Fruit fly (Drosophila melanogaster): ENCODE measurements around the gene LPCAT.

LPCAT gene

DNA sequence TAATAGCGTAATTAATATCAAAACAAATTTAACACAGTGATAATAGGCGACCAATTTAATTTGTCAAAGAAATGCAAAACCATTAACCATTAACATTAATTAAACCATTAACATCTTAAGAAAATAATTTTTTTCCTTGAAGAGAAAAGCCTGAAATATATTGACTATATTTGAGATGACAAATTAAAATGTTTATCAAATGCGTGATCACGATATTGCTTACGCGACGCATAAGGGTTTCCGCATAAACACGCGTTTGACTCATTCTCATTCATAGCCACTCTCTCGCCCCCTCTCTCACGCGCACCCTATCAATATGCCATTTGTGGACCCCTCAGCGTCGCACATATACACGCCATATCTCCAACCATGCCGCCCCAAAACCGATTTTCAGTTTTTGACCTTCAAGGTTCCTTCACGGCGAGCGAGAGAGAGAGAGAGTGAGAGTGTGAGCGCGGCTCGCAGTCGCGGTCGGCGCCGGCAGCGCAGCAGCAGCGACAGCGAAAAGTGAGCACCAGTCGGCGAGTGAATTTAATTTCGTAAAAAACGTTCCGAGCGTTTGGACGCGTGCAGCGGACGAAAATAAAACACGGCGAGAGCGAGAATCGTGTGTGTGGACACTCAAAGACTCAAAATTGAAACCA, 5.7 kb upstream of the LPCAT start, which contains the start of gene Hex-A:
TSS of gene Hex-A (plus strand) at position 317 of the 644 bp plus-strand sequence.
- TF ChIP-seq Hr38 (GFP tag; optimal IDR thresholded peaks at IDR 0.05) (no peak), CG6854 (GFP tag; optimal IDR thresholded peaks at IDR 0.05) (peak; percentile 95), svp (GFP tag) (peak; percentile 99), CG34406 (GFP tag; optimal IDR thresholded peaks at IDR 0.05) (peak; percentile 98), Sox14 (GFP tag; optimal IDR thresholded peaks at IDR 0.05) (peak; percentile 97), CG8119 (GFP tag; IDR thresholded peaks at IDR 0.05) (peak; percentile 95), spab (GFP tag; optimal IDR thresholded peaks at IDR 0.05) (peak; percentile 94), Sox102F (GFP tag; optimal IDR thresholded peaks at IDR 0.05) (peak; percentile 96), Hr39 (GFP tag; optimal IDR thresholded peaks at IDR 0.05) (peak; percentile 95), CG31627 (GFP tag; optimal IDR thresholded peaks at IDR 0.05) (peak; percentile 96), CG9139 (GFP tag; optimal IDR thresholded peaks at IDR 0.05) (peak; percentile 96), net (GFP tag; optimal IDR thresholded peaks at IDR 0.05) (peak; percentile 96), Met (GFP tag; optimal IDR thresholded peaks at IDR 0.05) (peak; percentile 98), CG11294 (GFP tag; IDR thresholded peaks at IDR 0.05) (peak; percentile 78), CG32006 (GFP tag; optimal IDR thresholded peaks at IDR 0.05) (peak; percentile 94), CG1621 (tag; optimal IDR thresholded peaks at IDR 0.05) (peak; percentile 94), OdsH (GFP tag; optimal IDR thresholded peaks at IDR 0.05) (peak; percentile 92), ss (GFP tag; optimal IDR thresholded peaks at IDR 0.05) (peak; percentile 99), Gug (GFP tag; IDR thresholded peaks at IDR 0.05) (peak; percentile 91), CG6163 (GFP tag; IDR thresholded peaks at IDR 0.05) (peak; percentile 95), CG6276 (GFP tag; optimal IDR thresholded peaks at IDR 0.05) (peak; percentile 92), CG6792 (GFP tag; optimal IDR thresholded peaks at IDR 0.05) (peak; percentile 97), fd59A (GFP tag; optimal IDR thresholded peaks at IDR 0.05) (peak; percentile 99), dsx (GFP tag; optimal IDR thresholded peaks at IDR 0.05; ENCODE audit: poor library complexity, severe bottlenecking) (peak; percentile 97), CG11902 (GFP tag; optimal IDR thresholded peaks at IDR 0.05) (peak; percentile 89), lz (GFP tag; optimal IDR thresholded peaks at IDR 0.05) (peak; percentile 98), Ets21C (GFP tag; optimal IDR thresholded peaks at IDR 0.05) (peak; percentile 95), Blimp-1 (GFP tag; optimal IDR thresholded peaks at IDR 0.05) (peak; percentile 93), esn (GFP tag; optimal IDR thresholded peaks at IDR 0.05) (peak; percentile 98), cyc (GFP tag; optimal IDR thresholded peaks at IDR 0.05) (peak; percentile 94), Sox15 (GFP tag; optimal IDR thresholded peaks at IDR 0.05) (peak; percentile 89), CG10631 (GFP tag; optimal IDR thresholded peaks at IDR 0.05) (peak; percentile 94), CG11762 (GFP tag; optimal IDR thresholded peaks at IDR 0.05; ENCODE audit: insufficient read depth) (peak; percentile 95), pdm3 (GFP tag; optimal IDR thresholded peaks at IDR 0.05) (peak; percentile 97), Smox (GFP tag; optimal IDR thresholded peaks at IDR 0.05) (peak; percentile 96), CG10669 (GFP tag; optimal IDR thresholded peaks at IDR 0.05) (peak; percentile 97), eg (GFP tag; IDR thresholded peaks at IDR 0.05) (peak; percentile 89), Eip78C (GFP tag) (peak; percentile 99), topi (GFP tag; optimal IDR thresholded peaks at IDR 0.05) (peak; percentile 99), salr (GFP tag; optimal IDR thresholded peaks at IDR 0.05) (peak; percentile 94 to 95), achi (GFP tag; optimal IDR thresholded peaks at IDR 0.05) (peak; percentile 95), dac (GFP tag; optimal IDR thresholded peaks at IDR 0.05) (peak; percentile 83), CG3919 (GFP tag; optimal IDR thresholded peaks at IDR 0.05) (peak; percentile 96), CG3032 (tag; optimal IDR thresholded peaks at IDR 0.05) (peak; percentile 99), fkh (GFP tag; optimal IDR thresholded peaks at IDR 0.05) (peak; percentile 85), vri (GFP tag; optimal IDR thresholded peaks at IDR 0.05) (peak; percentile 92), CG6808 (GFP tag; optimal IDR thresholded peaks at IDR 0.05) (peak; percentile 98), Eip75B (GFP tag; optimal IDR thresholded peaks at IDR 0.05) (peak; percentile 98), CG4318 (GFP tag; optimal IDR thresholded peaks at IDR 0.05) (peak; percentile 89), CG15336 (GFP tag; IDR thresholded peaks at IDR 0.05) (peak; percentile 96), CG7368 (GFP tag; optimal IDR thresholded peaks at IDR 0.05) (peak; percentile 85)
